Worm (Caenorhabditis elegans) whole organism, L2 larva: ENCODE results near the gene bigr-1.

Experiments
- C34F6.9 ChIP-seq: fragments of 150-350 bp; optimal IDR thresholded peaks from 2 replicates; lab custom pipeline; 2014; ENCODE audit warnings: missing biosample characterization, missing genetic modification characterization
- F13H6.1 ChIP-seq: sonication (generic microtip); optimal IDR thresholded peaks from 2 replicates; lab custom pipeline; 2016; ENCODE audit warnings: missing genetic modification characterization, missing compliant biosample characterization
- R02D3.7 ChIP-seq: fragments of 150-350 bp; optimal IDR thresholded peaks from 2 replicates; lab custom pipeline; 2014; ENCODE audit warnings: missing biosample characterization, missing genetic modification characterization
- Y55F3AM.14 ChIP-seq: fragments of 200-800 bp; sonication (Bioruptor generic); optimal IDR thresholded peaks from 2 replicates; lab custom pipeline; 2018; ENCODE audit warnings: mild to moderate bottlenecking, missing genetic modification characterization, missing compliant biosample characterization
- ZK546.5 ChIP-seq: sonication (generic microtip); optimal IDR thresholded peaks from 2 replicates; lab custom pipeline; 2017; ENCODE audit warnings: missing biosample characterization, missing genetic modification characterization
- alr-1 ChIP-seq: fragments of 150-350 bp; optimal IDR thresholded peaks from 2 replicates; lab custom pipeline; 2014; ENCODE audit warnings: missing biosample characterization, missing genetic modification characterization
- aly-2 ChIP-seq: fragments of 150-350 bp; optimal IDR thresholded peaks from 2 replicates; lab custom pipeline; 2014; ENCODE audit warnings: missing biosample characterization, missing genetic modification characterization
- ama-1 ChIP-seq: fragments of 150-350 bp; optimal IDR thresholded peaks from 2 replicates; lab custom pipeline; 2018; ENCODE audit warnings: inconsistent platforms
- blmp-1 ChIP-seq: sonication (generic microtip); optimal IDR thresholded peaks from 2 replicates; lab custom pipeline; 2017; ENCODE audit warnings: missing genetic modification characterization, mild to moderate bottlenecking, missing compliant biosample characterization, antibody characterized with exemption, moderate library complexity; ENCODE audit not compliant: insufficient read depth
- ceh-16 ChIP-seq: fragments of 150-350 bp; optimal IDR thresholded peaks from 2 replicates; lab custom pipeline; 2014; ENCODE audit warnings: missing biosample characterization, missing genetic modification characterization
- ceh-82 ChIP-seq: fragments of 150-350 bp; optimal IDR thresholded peaks from 2 replicates; lab custom pipeline; 2014; ENCODE audit warnings: missing biosample characterization, missing genetic modification characterization
- crh-2 ChIP-seq: sonication (generic microtip); optimal IDR thresholded peaks from 2 replicates; lab custom pipeline; 2017; ENCODE audit warnings: missing biosample characterization, missing genetic modification characterization
- dmd-4 ChIP-seq: sonication (generic microtip); optimal IDR thresholded peaks from 2 replicates; lab custom pipeline; 2017; ENCODE audit warnings: missing biosample characterization, missing genetic modification characterization
- egl-27 ChIP-seq: sonication (generic microtip); optimal IDR thresholded peaks from 3 replicates; lab custom pipeline; 2017; ENCODE audit warnings: missing biosample characterization, missing genetic modification reagents, missing genetic modification characterization
- elt-1 ChIP-seq: fragments of 150-350 bp; optimal IDR thresholded peaks from 2 replicates; lab custom pipeline; 2014; ENCODE audit warnings: missing biosample characterization, missing genetic modification characterization
- elt-3 ChIP-seq: sonication (generic microtip); optimal IDR thresholded peaks from 2 replicates; lab custom pipeline; 2017; ENCODE audit warnings: missing biosample characterization, missing genetic modification characterization
- fos-1 ChIP-seq: fragments of 150-350 bp; optimal IDR thresholded peaks from 2 replicates; lab custom pipeline; 2014; ENCODE audit warnings: missing biosample characterization, missing genetic modification characterization
- gmeb-1 ChIP-seq: fragments of 150-350 bp; optimal IDR thresholded peaks from 2 replicates; lab custom pipeline; 2014; ENCODE audit warnings: missing biosample characterization, missing genetic modification characterization
- lin-11 ChIP-seq: fragments of 150-350 bp; sonication (generic microtip); optimal IDR thresholded peaks from 2 replicates; lab custom pipeline; 2014; ENCODE audit warnings: missing biosample characterization, missing genetic modification characterization, inconsistent platforms, mixed read lengths
- lin-13 ChIP-seq: fragments of 150-350 bp; optimal IDR thresholded peaks from 2 replicates; lab custom pipeline; 2014; ENCODE audit warnings: missing biosample characterization, missing genetic modification reagents, missing genetic modification characterization
- lin-39 ChIP-seq: fragments of 150-350 bp; optimal IDR thresholded peaks from 2 replicates; lab custom pipeline; 2014; ENCODE audit warnings: missing biosample characterization, missing genetic modification reagents, missing genetic modification characterization
- lsy-2 ChIP-seq, 2 experiments: fragments of 150-350 bp in 1 of 2; sonication (generic microtip) in 1 of 2; optimal IDR thresholded peaks; 2 replicates each; lab custom pipeline; 2014 to 2017; ENCODE audit warnings: missing biosample characterization in 2 of 2, missing genetic modification characterization in 2 of 2
- mab-5 ChIP-seq: fragments of 150-350 bp; optimal IDR thresholded peaks from 2 replicates; lab custom pipeline; 2014; ENCODE audit warnings: missing biosample characterization, missing genetic modification characterization
- mbf-1 ChIP-seq: sonication (generic microtip); optimal IDR thresholded peaks from 2 replicates; lab custom pipeline; 2017; ENCODE audit warnings: missing biosample characterization, missing genetic modification characterization
- mdl-1 ChIP-seq, 2 experiments: fragments of 150-350 bp in 1 of 2; sonication (generic microtip) in 1 of 2; optimal IDR thresholded peaks; 2 replicates each; lab custom pipeline; 2017; ENCODE audit warnings: missing biosample characterization in 2 of 2, missing genetic modification characterization in 2 of 2
- nhr-10 ChIP-seq: sonication (generic microtip); optimal IDR thresholded peaks from 2 replicates; lab custom pipeline; 2017; ENCODE audit warnings: missing biosample characterization, missing genetic modification characterization
- nhr-11 ChIP-seq: fragments of 150-350 bp; optimal IDR thresholded peaks from 2 replicates; lab custom pipeline; 2014; ENCODE audit warnings: missing biosample characterization, missing genetic modification characterization
- nhr-12 ChIP-seq: fragments of 150-350 bp; optimal IDR thresholded peaks from 2 replicates; lab custom pipeline; 2014; ENCODE audit warnings: missing biosample characterization, missing genetic modification characterization
- nhr-129 ChIP-seq: fragments of 150-350 bp; optimal IDR thresholded peaks from 2 replicates; lab custom pipeline; 2014; ENCODE audit warnings: missing biosample characterization, missing genetic modification characterization
- nhr-21 ChIP-seq: fragments of 150-350 bp; optimal IDR thresholded peaks from 2 replicates; lab custom pipeline; 2014; ENCODE audit warnings: missing biosample characterization, missing genetic modification characterization
- nhr-23 ChIP-seq: fragments of 150-350 bp; optimal IDR thresholded peaks from 2 replicates; lab custom pipeline; 2014; ENCODE audit warnings: missing biosample characterization, missing genetic modification reagents, missing genetic modification characterization
- nhr-237 ChIP-seq: fragments of 150-350 bp; optimal IDR thresholded peaks from 2 replicates; lab custom pipeline; 2014; ENCODE audit warnings: missing biosample characterization, missing genetic modification characterization
- nhr-25 ChIP-seq: fragments of 150-350 bp; sonication (generic microtip); optimal IDR thresholded peaks from 3 replicates; lab custom pipeline; 2014; ENCODE audit warnings: missing biosample characterization, missing genetic modification characterization
- nhr-6 ChIP-seq: fragments of 150-350 bp; optimal IDR thresholded peaks from 2 replicates; lab custom pipeline; 2014; ENCODE audit warnings: missing biosample characterization, missing genetic modification characterization
- nhr-77 ChIP-seq: fragments of 150-350 bp; optimal IDR thresholded peaks from 2 replicates; lab custom pipeline; 2014; ENCODE audit warnings: missing biosample characterization, missing genetic modification characterization
- peb-1 ChIP-seq: fragments of 150-350 bp; optimal IDR thresholded peaks from 2 replicates; lab custom pipeline; 2014; ENCODE audit warnings: missing biosample characterization, missing genetic modification characterization
- sem-4 ChIP-seq: fragments of 150-350 bp; optimal IDR thresholded peaks from 2 replicates; lab custom pipeline; 2014; ENCODE audit warnings: missing biosample characterization, missing genetic modification reagents, missing genetic modification characterization
- skn-1 ChIP-seq: sonication (generic microtip); optimal IDR thresholded peaks from 2 replicates; lab custom pipeline; 2017; ENCODE audit warnings: missing biosample characterization, missing genetic modification characterization
- sma-3 ChIP-seq: sonication (generic microtip); optimal IDR thresholded peaks from 2 replicates; lab custom pipeline; 2016; ENCODE audit warnings: missing genetic modification reagents, missing genetic modification characterization, missing compliant biosample characterization
- sma-9 ChIP-seq, 2 experiments: fragments of 150-350 bp in 1 of 2; sonication (generic microtip) in 1 of 2; optimal IDR thresholded peaks; 2 replicates each; lab custom pipeline; 2014 to 2016; ENCODE audit warnings: missing genetic modification characterization in 2 of 2, mild to moderate bottlenecking in 1 of 2, missing biosample characterization in 1 of 2, missing compliant biosample characterization in 1 of 2, missing genetic modification reagents in 1 of 2, moderate library complexity in 1 of 2
- snpc-4 ChIP-seq: fragments of 150-350 bp; optimal IDR thresholded peaks from 2 replicates; lab custom pipeline; 2014; ENCODE audit warnings: missing biosample characterization, missing genetic modification characterization
- unc-39 ChIP-seq: fragments of 150-350 bp; optimal IDR thresholded peaks from 2 replicates; lab custom pipeline; 2014; ENCODE audit warnings: missing biosample characterization, missing genetic modification characterization
- unc-55 ChIP-seq: fragments of 150-350 bp; sonication (generic microtip); optimal IDR thresholded peaks from 3 replicates; lab custom pipeline; 2014; ENCODE audit warnings: missing biosample characterization, missing genetic modification reagents, missing genetic modification characterization
- unc-62 ChIP-seq: fragments of 150-350 bp; optimal IDR thresholded peaks from 2 replicates; lab custom pipeline; 2014; ENCODE audit warnings: missing biosample characterization, missing genetic modification reagents, missing genetic modification characterization
- zag-1 ChIP-seq: fragments of 150-350 bp; optimal IDR thresholded peaks from 2 replicates; lab custom pipeline; 2014; ENCODE audit warnings: missing biosample characterization, missing genetic modification characterization
- ztf-1 ChIP-seq: fragments of 200-800 bp; sonication (Bioruptor generic); conservative IDR thresholded peaks from 2 replicates; pipeline ENCODE4 v1.3.6; 2022; ENCODE audit warnings: missing genetic modification characterization, missing compliant biosample characterization
- ztf-11 ChIP-seq: sonication (generic microtip); optimal IDR thresholded peaks from 2 replicates; lab custom pipeline; 2017; ENCODE audit warnings: missing biosample characterization, missing genetic modification characterization
- ztf-4 ChIP-seq: fragments of 150-350 bp; optimal IDR thresholded peaks from 2 replicates; lab custom pipeline; 2014; ENCODE audit warnings: missing biosample characterization, missing genetic modification characterization

The bigr-1 gene

ce11 chrII:11224045-11224481 is 42.6 kb downstream of the bigr-1 start:
- TF ChIP-seq unc-62 (GFP tag; lab: Kevin White, UChicago) = no peak
- TF ChIP-seq aly-2 (tag; lab: Kevin White, UChicago) = no peak
- TF ChIP-seq mbf-1 (tag; lab: Kevin White, UChicago) = no peak
- peak; percentile 42 for TF ChIP-seq mab-5 (tag; lab: Kevin White, UChicago)
- TF ChIP-seq nhr-12 = no peak
- TF ChIP-seq nhr-237 (tag; lab: Kevin White, UChicago) = peak; percentile 47
- no peak for TF ChIP-seq ZK546.5 (tag; lab: Kevin White, UChicago)
- peak; percentile 73 for TF ChIP-seq crh-2 (tag; lab: Kevin White, UChicago)
- peak; percentile 86 for TF ChIP-seq fos-1
- peak; percentile 83 for TF ChIP-seq nhr-21
- TF ChIP-seq lin-39 (tag; lab: Kevin White, UChicago) = no peak
- TF ChIP-seq ztf-4 (tag; lab: Kevin White, UChicago) = no peak
- TF ChIP-seq F13H6.1 (tag; lab: Kevin White, UChicago) = peak; percentile 59
- peak; percentile 43 for TF ChIP-seq nhr-25 (tag; lab: Kevin White, UChicago)
- TF ChIP-seq elt-1 (tag; lab: Kevin White, UChicago) = no peak
- TF ChIP-seq dmd-4 (tag; lab: Kevin White, UChicago) = no peak
- peak; percentile 70 for TF ChIP-seq egl-27
- TF ChIP-seq ztf-11 (tag; lab: Kevin White, UChicago) = no peak
- peak; percentile 43 for TF ChIP-seq lin-13
- peak; percentile 60 to 74 for TF ChIP-seq lsy-2 (tag; optimal IDR thresholded peaks at IDR 0.05; lab: Kevin White, UChicago)
- peak; percentile 34 for TF ChIP-seq lin-11
- TF ChIP-seq nhr-23 (tag; lab: Kevin White, UChicago) = no peak
- peak; percentile 22 for TF ChIP-seq ceh-82 (tag; lab: Kevin White, UChicago)
- no peak for TF ChIP-seq elt-3
- TF ChIP-seq ztf-1 (GFP tag; lab: Robert Waterston, UW) = no peak
- TF ChIP-seq nhr-6 = peak; percentile 37
- no peak for TF ChIP-seq skn-1 (tag; lab: Kevin White, UChicago)
- peak; percentile 24 for TF ChIP-seq blmp-1
- no peak for TF ChIP-seq peb-1 (tag; lab: Kevin White, UChicago)
- peak; percentile 31 for TF ChIP-seq nhr-10 (tag; lab: Kevin White, UChicago)
- TF ChIP-seq alr-1 (tag; lab: Kevin White, UChicago) = no peak
- no peak for TF ChIP-seq nhr-11
- TF ChIP-seq unc-39 (tag; lab: Kevin White, UChicago) = no peak
- TF ChIP-seq gmeb-1 = peak; percentile 82
- peak; percentile 46 for TF ChIP-seq nhr-129 (tag; lab: Kevin White, UChicago)
- no peak for TF ChIP-seq sem-4
- TF ChIP-seq ceh-16 = peak; percentile 66
- TF ChIP-seq nhr-77 (tag; lab: Kevin White, UChicago) = peak; percentile 58
- no peak for TF ChIP-seq C34F6.9
- TF ChIP-seq Y55F3AM.14 (GFP tag; lab: Kevin White, UChicago) = peak; percentile 58
- peak; percentile 97 for TF ChIP-seq ama-1
- TF ChIP-seq sma-3 (GFP tag; lab: Kevin White, UChicago) = peak; percentile 86
- peak; percentile 99 for TF ChIP-seq snpc-4 (tag; lab: Kevin White, UChicago)
- peak; percentile 67 for TF ChIP-seq unc-55 (GFP tag; lab: Kevin White, UChicago)
- TF ChIP-seq R02D3.7 (tag; lab: Kevin White, UChicago) = peak; percentile 19
- peak; percentile 44 for TF ChIP-seq zag-1 (tag; lab: Kevin White, UChicago)
- TF ChIP-seq sma-9 (GFP tag; optimal IDR thresholded peaks at IDR 0.05; lab: Kevin White, UChicago) = peak; percentile 86
- TF ChIP-seq sma-9 (tag; optimal IDR thresholded peaks at IDR 0.05; lab: Kevin White, UChicago) = no peak
- no peak for TF ChIP-seq mdl-1 (tag; optimal IDR thresholded peaks at IDR 0.05; lab: Kevin White, UChicago)
